Worm (Caenorhabditis elegans) whole organism, L1 larva: ENCODE measurements around the gene M03C11.9.
A peak's percentile ranks its signal among the peaks of the same experiment; 100 is the strongest.

ENCODE experiments used
- F16B12.6 ChIP-seq: fragments of 150-350 bp; optimal IDR thresholded peaks from 2 replicates; lab custom pipeline; 2014; ENCODE audit warnings: missing biosample characterization, missing genetic modification characterization
- Y116A8C.19 ChIP-seq: sonication (generic microtip); optimal IDR thresholded peaks from 2 replicates; lab custom pipeline; 2016; ENCODE audit warnings: missing compliant biosample characterization, missing genetic modification characterization, borderline replicate concordance
- aha-1 ChIP-seq: fragments of 150-350 bp; optimal IDR thresholded peaks from 2 replicates; lab custom pipeline; 2014; ENCODE audit warnings: missing biosample characterization, missing genetic modification characterization
- alr-1 ChIP-seq: fragments of 200-800 bp; sonication (Bioruptor generic); optimal IDR thresholded peaks from 2 replicates; lab custom pipeline; 2018; ENCODE audit warnings: borderline replicate concordance, mild to moderate bottlenecking, missing genetic modification characterization, missing compliant biosample characterization
- blmp-1 ChIP-seq: fragments of 150-350 bp; optimal IDR thresholded peaks from 2 replicates; lab custom pipeline; 2014; ENCODE audit warnings: missing biosample characterization, missing genetic modification characterization
- ceh-63 ChIP-seq: fragments of 200-800 bp; sonication (Bioruptor generic); optimal IDR thresholded peaks from 2 replicates; lab custom pipeline; 2018; ENCODE audit warnings: mild to moderate bottlenecking, missing genetic modification characterization, missing compliant biosample characterization
- ceh-8 ChIP-seq: fragments of 200-800 bp; sonication (Bioruptor generic); optimal IDR thresholded peaks from 2 replicates; lab custom pipeline; 2018; ENCODE audit warnings: mild to moderate bottlenecking, missing genetic modification characterization, moderate library complexity, missing compliant biosample characterization
- ceh-88 ChIP-seq: fragments of 200-800 bp; sonication (Bioruptor generic); IDR thresholded peaks from 2 replicates; pipeline ENCODE4 v1.3.6; 2022; ENCODE audit warnings: missing genetic modification characterization, missing compliant biosample characterization
- ceh-90 ChIP-seq: sonication (generic microtip); optimal IDR thresholded peaks from 2 replicates; lab custom pipeline; 2016; ENCODE audit warnings: missing genetic modification characterization, missing compliant biosample characterization
- ces-1 ChIP-seq: fragments of 150-350 bp; optimal IDR thresholded peaks from 2 replicates; lab custom pipeline; 2014; ENCODE audit warnings: missing biosample characterization, missing genetic modification reagents, missing genetic modification characterization
- dsc-1 ChIP-seq: sonication (generic microtip); optimal IDR thresholded peaks from 2 replicates; lab custom pipeline; 2016; ENCODE audit warnings: mild to moderate bottlenecking, missing genetic modification characterization, missing compliant biosample characterization
- efl-1 ChIP-seq, 4 experiments: fragments of 150-350 bp; optimal IDR thresholded peaks in 3 of 4; peaks in 1 of 4; 1 replicate in 1 of 4; 2 replicates in 3 of 4; lab custom pipeline; 2014; ENCODE audit warnings: missing biosample characterization in 2 of 4, missing genetic modification characterization in 2 of 4, missing genetic modification reagents in 2 of 4
- efl-3 ChIP-seq: fragments of 200-800 bp; sonication (Bioruptor generic); optimal IDR thresholded peaks from 2 replicates; lab custom pipeline; 2018; ENCODE audit warnings: mild to moderate bottlenecking, missing genetic modification characterization, missing compliant biosample characterization
- egl-13 ChIP-seq: sonication (generic microtip); optimal IDR thresholded peaks from 2 replicates; lab custom pipeline; 2016; ENCODE audit warnings: missing genotype, missing genetic modification reagents, missing genetic modification characterization, missing compliant biosample characterization
- elt-2 ChIP-seq: sonication (generic microtip); optimal IDR thresholded peaks from 2 replicates; lab custom pipeline; 2016; ENCODE audit warnings: missing genetic modification characterization, mild to moderate bottlenecking, inconsistent platforms, missing compliant biosample characterization, missing genetic modification reagents
- elt-3 ChIP-seq, 6 experiments: fragments of 150-350 bp in 1 of 6; sonication (generic microtip); optimal IDR thresholded peaks; 2 replicates each; lab custom pipeline; 2017 to 2018; ENCODE audit warnings: missing biosample characterization in 6 of 6, missing genetic modification characterization in 6 of 6, inconsistent platforms in 1 of 6
- fkh-4 ChIP-seq: sonication (generic microtip); optimal IDR thresholded peaks from 2 replicates; lab custom pipeline; 2016; ENCODE audit warnings: missing compliant biosample characterization, missing genetic modification characterization, borderline replicate concordance
- hlh-17 ChIP-seq: fragments of 200-800 bp; sonication (Bioruptor generic); optimal IDR thresholded peaks from 2 replicates; lab custom pipeline; 2018; ENCODE audit warnings: missing genetic modification characterization, mild to moderate bottlenecking, missing compliant biosample characterization, moderate library complexity, borderline replicate concordance
- hlh-4 ChIP-seq: sonication (generic microtip); optimal IDR thresholded peaks from 2 replicates; lab custom pipeline; 2016; ENCODE audit warnings: mild to moderate bottlenecking, missing genetic modification characterization, missing compliant biosample characterization
- irx-1 ChIP-seq: sonication (generic microtip); optimal IDR thresholded peaks from 2 replicates; lab custom pipeline; 2016; ENCODE audit warnings: missing genetic modification characterization, missing compliant biosample characterization
- lin-13 ChIP-seq: fragments of 150-350 bp; optimal IDR thresholded peaks from 2 replicates; lab custom pipeline; 2014; ENCODE audit warnings: missing biosample characterization, missing genetic modification reagents, missing genetic modification characterization
- lin-14 ChIP-seq: fragments of 200-800 bp; sonication (Bioruptor generic); optimal IDR thresholded peaks from 2 replicates; lab custom pipeline; 2018; ENCODE audit warnings: mild to moderate bottlenecking, missing genetic modification characterization, moderate library complexity, missing compliant biosample characterization
- lin-15B ChIP-seq: fragments of 150-350 bp; sonication (generic microtip); optimal IDR thresholded peaks from 3 replicates; lab custom pipeline; 2014; ENCODE audit warnings: missing biosample characterization, missing genetic modification characterization
- lin-39 ChIP-seq: fragments of 150-350 bp; optimal IDR thresholded peaks from 2 replicates; lab custom pipeline; 2014; ENCODE audit warnings: missing biosample characterization, missing genetic modification reagents, missing genetic modification characterization
- lir-3 ChIP-seq: sonication (generic microtip); optimal IDR thresholded peaks from 2 replicates; lab custom pipeline; 2016; ENCODE audit warnings: mild to moderate bottlenecking, missing genetic modification characterization, moderate library complexity, missing compliant biosample characterization; ENCODE audit not compliant: poor library complexity
- mab-9 ChIP-seq: fragments of 200-800 bp; sonication (Bioruptor generic); IDR thresholded peaks from 2 replicates; pipeline ENCODE4 v1.3.6; 2022; ENCODE audit warnings: missing genetic modification reagents, missing genetic modification characterization, missing compliant biosample characterization
- mdl-1 ChIP-seq, 2 experiments: fragments of 150-350 bp; optimal IDR thresholded peaks; 2 replicates each; lab custom pipeline; 2014 to 2017; ENCODE audit warnings: missing biosample characterization in 2 of 2, missing genetic modification characterization in 2 of 2, inconsistent platforms in 1 of 2
- mep-1 ChIP-seq: fragments of 150-350 bp; optimal IDR thresholded peaks from 2 replicates; lab custom pipeline; 2014; ENCODE audit warnings: missing biosample characterization, missing genetic modification characterization
- nhr-20 ChIP-seq: sonication (generic microtip); optimal IDR thresholded peaks from 2 replicates; lab custom pipeline; 2016; ENCODE audit warnings: mild to moderate bottlenecking, missing genetic modification characterization, missing compliant biosample characterization
- nhr-71 ChIP-seq: sonication (generic microtip); optimal IDR thresholded peaks from 2 replicates; lab custom pipeline; 2016; ENCODE audit warnings: mild to moderate bottlenecking, missing genetic modification characterization, moderate library complexity, missing compliant biosample characterization
- nhr-76 ChIP-seq: sonication (generic microtip); optimal IDR thresholded peaks from 2 replicates; lab custom pipeline; 2017; ENCODE audit warnings: missing biosample characterization, missing genetic modification characterization
- nhr-77 ChIP-seq: fragments of 150-350 bp; optimal IDR thresholded peaks from 2 replicates; lab custom pipeline; 2014; ENCODE audit warnings: missing biosample characterization, missing genetic modification characterization
- nhr-84 ChIP-seq: sonication (generic microtip); optimal IDR thresholded peaks from 2 replicates; lab custom pipeline; 2017; ENCODE audit warnings: missing biosample characterization, missing genetic modification characterization
- nhr-85 ChIP-seq: sonication (generic microtip); peaks from one replicate; lab custom pipeline; 2016; ENCODE audit warnings: missing genetic modification characterization, inconsistent platforms, missing compliant biosample characterization
- pag-3 ChIP-seq: sonication (generic microtip); optimal IDR thresholded peaks from 2 replicates; lab custom pipeline; 2017; ENCODE audit warnings: missing genetic modification characterization, mild to moderate bottlenecking, missing compliant biosample characterization, antibody characterized with exemption, borderline replicate concordance; ENCODE audit not compliant: insufficient read depth
- pax-3 ChIP-seq: fragments of 200-800 bp; sonication (Bioruptor generic); optimal IDR thresholded peaks from 2 replicates; lab custom pipeline; 2018; ENCODE audit warnings: mild to moderate bottlenecking, missing genetic modification characterization, moderate library complexity, missing compliant biosample characterization
- pqm-1 ChIP-seq: sonication (generic microtip); optimal IDR thresholded peaks from 3 replicates; lab custom pipeline; 2017; ENCODE audit warnings: missing biosample characterization, missing genetic modification characterization
- rnt-1 ChIP-seq: sonication (generic microtip); optimal IDR thresholded peaks from 2 replicates; lab custom pipeline; 2016; ENCODE audit warnings: mild to moderate bottlenecking, missing genetic modification characterization, moderate library complexity, missing compliant biosample characterization
- snpc-4 ChIP-seq: fragments of 150-350 bp; optimal IDR thresholded peaks from 2 replicates; lab custom pipeline; 2014; ENCODE audit warnings: missing biosample characterization, missing genetic modification characterization
- sptf-1 ChIP-seq: fragments of 150-350 bp; optimal IDR thresholded peaks from 2 replicates; lab custom pipeline; 2014; ENCODE audit warnings: missing biosample characterization, missing genetic modification characterization
- sup-37 ChIP-seq: fragments of 200-800 bp; sonication (Bioruptor generic); optimal IDR thresholded peaks from 2 replicates; lab custom pipeline; 2018; ENCODE audit warnings: mild to moderate bottlenecking, missing genetic modification characterization, missing compliant biosample characterization
- tlp-1 ChIP-seq: fragments of 150-350 bp; optimal IDR thresholded peaks from 2 replicates; lab custom pipeline; 2014; ENCODE audit warnings: missing biosample characterization, missing genetic modification characterization
- unc-130 ChIP-seq: fragments of 150-350 bp; optimal IDR thresholded peaks from 2 replicates; lab custom pipeline; 2017; ENCODE audit warnings: missing biosample characterization, missing genetic modification characterization, inconsistent platforms
- unc-30 ChIP-seq: sonication (generic microtip); optimal IDR thresholded peaks from 2 replicates; lab custom pipeline; 2017; ENCODE audit warnings: missing biosample characterization, missing genetic modification characterization
- unc-62 ChIP-seq: fragments of 150-350 bp; optimal IDR thresholded peaks from 2 replicates; lab custom pipeline; 2014; ENCODE audit warnings: missing biosample characterization, missing genetic modification reagents, missing genetic modification characterization
- unc-86 ChIP-seq: sonication (generic microtip); optimal IDR thresholded peaks from 2 replicates; lab custom pipeline; 2016; ENCODE audit warnings: missing genetic modification characterization, missing compliant biosample characterization
- unc-98 ChIP-seq: fragments of 200-800 bp; sonication (Bioruptor generic); IDR thresholded peaks from 2 replicates; pipeline ENCODE4 v1.3.6; 2022; ENCODE audit warnings: missing genetic modification characterization, missing compliant biosample characterization
- ztf-4 ChIP-seq: fragments of 150-350 bp; optimal IDR thresholded peaks from 2 replicates; lab custom pipeline; 2014; ENCODE audit warnings: missing biosample characterization, missing genetic modification characterization

M03C11.9 gene

ce11 chrIII:10423906-10424305, 32.4 kb upstream of the M03C11.9 start, which contains the start of gene M03C11.6:
Gene M03C11.6, minus strand, starts transcription at chrIII:10424006.
- no peak for TF ChIP-seq aha-1 (tag; lab: Kevin White, UChicago)
- TF ChIP-seq lin-14 (GFP tag; lab: Kevin White, UChicago): no peak
- TF ChIP-seq egl-13 (tag; lab: Kevin White, UChicago): no peak
- no peak for TF ChIP-seq irx-1 (tag; lab: Kevin White, UChicago)
- TF ChIP-seq unc-130 (tag; lab: Kevin White, UChicago): no peak
- no peak for TF ChIP-seq F16B12.6 (tag; lab: Kevin White, UChicago)
- no peak for TF ChIP-seq pqm-1 (tag; lab: Kevin White, UChicago)
- TF ChIP-seq ceh-88 (GFP tag; lab: Robert Waterston, UW): no peak
- no peak for TF ChIP-seq alr-1
- TF ChIP-seq sptf-1 (tag; lab: Kevin White, UChicago): no peak
- TF ChIP-seq unc-86 (tag; lab: Kevin White, UChicago): no peak
- TF ChIP-seq lin-39 (tag; lab: Kevin White, UChicago): no peak
- no peak for TF ChIP-seq unc-98 (GFP tag; lab: Robert Waterston, UW)
- TF ChIP-seq hlh-17: no peak
- TF ChIP-seq nhr-85 (tag; lab: Kevin White, UChicago): no peak
- no peak for TF ChIP-seq pax-3 (tag; lab: Kevin White, UChicago)
- no peak for TF ChIP-seq rnt-1 (tag; lab: Kevin White, UChicago)
- TF ChIP-seq unc-30 (tag; lab: Kevin White, UChicago): no peak
- TF ChIP-seq ztf-4: no peak

- TF ChIP-seq nhr-71 (tag; lab: Kevin White, UChicago) (no peak), unc-62 (no peak), ceh-90 (tag; lab: Kevin White, UChicago) (no peak), alr-1 (no peak), tlp-1 (tag; lab: Kevin White, UChicago) (no peak), nhr-84 (no peak), aha-1 (tag; lab: Kevin White, UChicago) (no peak), ceh-8 (GFP tag; lab: Kevin White, UChicago) (no peak), efl-3 (GFP tag; lab: Kevin White, UChicago) (no peak), lir-3 (tag; lab: Kevin White, UChicago) (no peak), nhr-76 (tag; lab: Kevin White, UChicago) (no peak), nhr-20 (tag; lab: Kevin White, UChicago) (no peak), sptf-1 (tag; lab: Kevin White, UChicago) (no peak), mab-9 (no peak), ces-1 (GFP tag; lab: Kevin White, UChicago) (no peak), dsc-1 (tag; lab: Kevin White, UChicago) (no peak), nhr-77 (tag; lab: Kevin White, UChicago) (no peak), ceh-88 (GFP tag; lab: Robert Waterston, UW) (no peak)
Observed at ce11 chrIII:10421680-10422079, 30.2 kb upstream of the M03C11.9 start.

DNA sequence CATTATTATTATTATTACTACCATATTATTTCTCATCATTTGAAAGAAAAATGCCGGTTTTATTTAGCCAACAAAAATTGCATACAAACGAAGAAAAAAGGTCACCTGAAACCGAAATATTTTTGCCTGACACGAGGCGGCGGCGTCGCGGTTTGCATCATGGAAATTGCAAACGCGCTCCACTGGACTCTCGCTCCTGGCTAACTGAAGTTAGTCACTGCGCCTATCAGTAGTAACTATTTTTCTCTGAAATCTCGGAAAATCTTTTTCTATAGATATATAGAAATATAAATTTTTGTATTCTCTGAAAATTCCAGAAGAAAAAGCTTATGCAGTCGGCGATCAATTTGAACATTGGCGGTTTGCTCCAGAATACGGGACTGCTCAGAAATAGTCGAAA, 24.3 kb upstream of the M03C11.9 start, which contains the start of gene ymel-1:
TSS of gene ymel-1 (plus strand) at position 318 of the 400 bp plus-strand sequence.
- TF ChIP-seq mep-1: peak; percentile 59
- no peak for TF ChIP-seq ces-1 (GFP tag; lab: Kevin White, UChicago)
- no peak for TF ChIP-seq hlh-17
- no peak for TF ChIP-seq fkh-4 (tag; lab: Kevin White, UChicago)
- TF ChIP-seq lin-13 (GFP tag; lab: Kevin White, UChicago): peak; percentile 23
- no peak for TF ChIP-seq hlh-4 (tag; lab: Kevin White, UChicago)
- TF ChIP-seq pax-3 (tag; lab: Kevin White, UChicago): no peak
- TF ChIP-seq Y116A8C.19 (tag; lab: Kevin White, UChicago): no peak
- peak in 1 of 2 experiments; percentile 34 for TF ChIP-seq mdl-1 (tag; optimal IDR thresholded peaks at IDR 0.05; lab: Kevin White, UChicago)
- TF ChIP-seq elt-3 (tag; optimal IDR thresholded peaks at IDR 0.05; lab: Kevin White, UChicago): no peak
- no peak for TF ChIP-seq snpc-4 (tag; lab: Kevin White, UChicago)
- no peak for TF ChIP-seq sup-37 (GFP tag; lab: Kevin White, UChicago)
- no peak for TF ChIP-seq alr-1
- peak; percentile 31 to 43 for TF ChIP-seq efl-1 (optimal IDR thresholded peaks at IDR 0.05; lab: Kevin White, UChicago)
- peak in 1 of 2 experiments; percentile 49 for TF ChIP-seq efl-1 (GFP tag; optimal IDR thresholded peaks at IDR 0.05 in 1 of 2; lab: Kevin White, UChicago)
- TF ChIP-seq lin-15B (tag; lab: Kevin White, UChicago): peak; percentile 56
- no peak for TF ChIP-seq dsc-1 (tag; lab: Kevin White, UChicago)
- TF ChIP-seq pag-3 (tag; lab: Kevin White, UChicago): no peak
- no peak for TF ChIP-seq irx-1 (tag; lab: Kevin White, UChicago)
- TF ChIP-seq ceh-63 (GFP tag; lab: Kevin White, UChicago): no peak
- TF ChIP-seq lin-14 (GFP tag; lab: Kevin White, UChicago): no peak
- TF ChIP-seq blmp-1 (tag; lab: Kevin White, UChicago): no peak
- no peak for TF ChIP-seq elt-2 (tag; lab: Kevin White, UChicago)
- TF ChIP-seq aha-1 (tag; lab: Kevin White, UChicago): no peak
- no peak for TF ChIP-seq nhr-76 (tag; lab: Kevin White, UChicago)
